Worm (Caenorhabditis elegans): ENCODE data around the gene F19H6.4.

Gene F19H6.4

ce11 chrX:12335808-12336207, 29.7 kb upstream of the F19H6.4 start, which contains the start of gene srd-48:
Gene srd-48 (plus strand): TSS chrX:12336108.
- TF ChIP-seq nhr-2 (tag; optimal IDR thresholded peaks at IDR 0.05) (no peak), flh-1 (GFP tag; optimal IDR thresholded peaks at IDR 0.05) (no peak), ham-2 (GFP tag; optimal IDR thresholded peaks at IDR 0.05) (no peak), snpc-4 (tag; optimal IDR thresholded peaks at IDR 0.05) (no peak), ceh-43 (GFP tag; optimal IDR thresholded peaks at IDR 0.05) (no peak), unc-39 (tag; optimal IDR thresholded peaks at IDR 0.05) (no peak), elt-1 (tag; optimal IDR thresholded peaks at IDR 0.05; ENCODE audit: borderline replicate concordance, insufficient read depth) (no peak), M03D4.4 (tag; optimal IDR thresholded peaks at IDR 0.05) (no peak), hlh-1 (tag; optimal IDR thresholded peaks at IDR 0.05) (no peak), ceh-83 (GFP tag; optimal IDR thresholded peaks at IDR 0.05) (no peak), tbx-8 (GFP tag; optimal IDR thresholded peaks at IDR 0.05) (no peak), lsy-2 (tag; optimal IDR thresholded peaks at IDR 0.05) (no peak), drap-1 (GFP tag; optimal IDR thresholded peaks at IDR 0.05) (no peak), zip-8 (tag; optimal IDR thresholded peaks at IDR 0.05) (no peak), cnd-1 (tag; optimal IDR thresholded peaks at IDR 0.05) (no peak), mls-2 (tag; optimal IDR thresholded peaks at IDR 0.05) (no peak), lin-13 (tag; optimal IDR thresholded peaks at IDR 0.05) (no peak)

- TF ChIP-seq zip-8 (tag; optimal IDR thresholded peaks at IDR 0.05) = no peak
- peak; percentile 26 for TF ChIP-seq cnd-1 (tag; optimal IDR thresholded peaks at IDR 0.05)
- TF ChIP-seq lin-32 (GFP tag; optimal IDR thresholded peaks at IDR 0.05) = no peak
- no peak for TF ChIP-seq elt-3 (tag; optimal IDR thresholded peaks at IDR 0.05)
- no peak for TF ChIP-seq lin-13 (tag; optimal IDR thresholded peaks at IDR 0.05)
- TF ChIP-seq unc-39 (tag; optimal IDR thresholded peaks at IDR 0.05) = no peak
- no peak for TF ChIP-seq ham-2 (GFP tag; optimal IDR thresholded peaks at IDR 0.05)
- TF ChIP-seq ces-1 (GFP tag; optimal IDR thresholded peaks at IDR 0.05) = no peak
- TF ChIP-seq ceh-39 (tag; optimal IDR thresholded peaks at IDR 0.05) = no peak
- TF ChIP-seq tbx-8 (GFP tag; optimal IDR thresholded peaks at IDR 0.05) = no peak
- peak; percentile 49 for TF ChIP-seq M03D4.4 (tag; optimal IDR thresholded peaks at IDR 0.05)
- TF ChIP-seq mep-1 (tag; optimal IDR thresholded peaks at IDR 0.05) = no peak
- no peak for TF ChIP-seq nhr-76 (tag; optimal IDR thresholded peaks at IDR 0.05)
- no peak for TF ChIP-seq pha-4 (tag; optimal IDR thresholded peaks at IDR 0.05)
- TF ChIP-seq nhr-2 (tag; optimal IDR thresholded peaks at IDR 0.05) = no peak
- TF ChIP-seq sem-2 (GFP tag; optimal IDR thresholded peaks at IDR 0.05) = peak; percentile 58
- peak; percentile 72 for TF ChIP-seq ceh-83 (GFP tag; optimal IDR thresholded peaks at IDR 0.05)
Observed at ce11 chrX:12337846-12338490, 27.5 kb upstream of the F19H6.4 start, which contains the start of gene srd-44. Gene srd-44 (plus strand): TSS chrX:12338440.

ce11 chrX:12341338-12341737, 24.1 kb upstream of the F19H6.4 start, which contains the start of gene zig-2:
Gene zig-2 (minus strand): TSS chrX:12341438.
- TF ChIP-seq ceh-39 (tag; optimal IDR thresholded peaks at IDR 0.05) = no peak
- no peak for TF ChIP-seq tbx-8 (GFP tag; optimal IDR thresholded peaks at IDR 0.05)
- TF ChIP-seq zip-8 (tag; optimal IDR thresholded peaks at IDR 0.05) = no peak
- no peak for TF ChIP-seq blmp-1 (tag; optimal IDR thresholded peaks at IDR 0.05)
- TF ChIP-seq lsy-2 (tag; optimal IDR thresholded peaks at IDR 0.05) = no peak
- no peak for TF ChIP-seq mep-1 (tag; optimal IDR thresholded peaks at IDR 0.05)

DNA sequence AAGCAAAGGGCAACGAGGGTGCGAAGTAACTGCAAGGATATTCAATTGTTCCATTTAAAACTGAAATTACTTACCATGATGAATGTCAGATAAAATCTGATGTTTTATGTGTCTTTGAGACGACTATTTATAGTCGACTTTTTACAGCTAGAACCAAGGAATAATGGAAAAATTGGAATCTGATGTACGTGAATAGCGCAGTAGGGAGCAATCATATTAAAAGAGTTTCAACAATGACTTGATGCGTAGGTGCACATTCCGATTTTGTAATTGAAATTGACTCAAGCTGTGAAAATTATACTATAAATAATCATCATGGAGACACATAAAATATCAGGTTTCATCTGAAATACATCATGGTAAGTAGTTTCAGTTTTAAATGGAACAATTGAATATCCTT, 22.2 kb upstream of the F19H6.4 start, which contains the start of the genes nspc-9 and nspc-10:
Gene nspc-9 (minus strand): TSS at position 101 of the 400 bp plus-strand sequence.
Gene nspc-10 (plus strand): TSS at position 331 of the 400 bp plus-strand sequence.
- TF ChIP-seq elt-1 (tag; optimal IDR thresholded peaks at IDR 0.05; ENCODE audit: borderline replicate concordance, insufficient read depth) = no peak
- no peak for TF ChIP-seq ces-1 (GFP tag; optimal IDR thresholded peaks at IDR 0.05)
- TF ChIP-seq nhr-2 (tag; optimal IDR thresholded peaks at IDR 0.05) = no peak
- TF ChIP-seq blmp-1 (tag; optimal IDR thresholded peaks at IDR 0.05) = no peak
- no peak for TF ChIP-seq mls-2 (tag; optimal IDR thresholded peaks at IDR 0.05)

- no peak for TF ChIP-seq cnd-1 (tag; optimal IDR thresholded peaks at IDR 0.05)
- TF ChIP-seq ces-1 (GFP tag; optimal IDR thresholded peaks at IDR 0.05) = no peak
- no peak for TF ChIP-seq snpc-4 (tag; optimal IDR thresholded peaks at IDR 0.05)
- no peak for TF ChIP-seq nhr-237 (tag; optimal IDR thresholded peaks at IDR 0.05)
- TF ChIP-seq mab-5 (tag; optimal IDR thresholded peaks at IDR 0.05) = no peak
- TF ChIP-seq ham-2 (GFP tag; optimal IDR thresholded peaks at IDR 0.05) = no peak
- no peak for TF ChIP-seq ceh-39 (tag; optimal IDR thresholded peaks at IDR 0.05)
- TF ChIP-seq zip-8 (tag; optimal IDR thresholded peaks at IDR 0.05) = no peak
- TF ChIP-seq tbx-8 (GFP tag; optimal IDR thresholded peaks at IDR 0.05) = no peak
- TF ChIP-seq sptf-1 (tag; optimal IDR thresholded peaks at IDR 0.05) = no peak
- no peak for TF ChIP-seq nhr-12 (tag; optimal IDR thresholded peaks at IDR 0.05)
- TF ChIP-seq M03D4.4 (tag; optimal IDR thresholded peaks at IDR 0.05) = no peak
Observed at ce11 chrX:12346729-12347128, 18.8 kb upstream of the F19H6.4 start, which contains the start of gene F42F12.11. Gene F42F12.11 (plus strand): TSS chrX:12347029.

Measured in whole organism, mixed stage, embryonic.